Fruit fly (Drosophila melanogaster) whole organism, embryonic: ENCODE measurements around the gene mAChR-B.

Experiments
- B-H1 ChIP-seq: fragments of 200-800 bp; sonication (Bioruptor generic); IDR thresholded peaks from 3 replicates; pipeline ENCODE4 v1.3.6; 2022; ENCODE audit warnings: missing biosample characterization, missing genetic modification characterization
- CG11085 ChIP-seq: fragments of 200-800 bp; sonication (Bioruptor generic); IDR thresholded peaks from 2 replicates; pipeline ENCODE4 v1.3.6; 2022; ENCODE audit warnings: missing biosample characterization, missing genetic modification characterization
- CG12155 ChIP-seq: fragments of 200-800 bp; sonication (Bioruptor generic); optimal IDR thresholded peaks from 3 replicates; lab custom pipeline; 2016; ENCODE audit warnings: missing biosample characterization, missing genetic modification characterization
- CG12391 ChIP-seq: fragments of 200-800 bp; sonication (Bioruptor generic); optimal IDR thresholded peaks from 3 replicates; lab custom pipeline; 2018; ENCODE audit warnings: missing biosample characterization, mild to moderate bottlenecking, missing genetic modification characterization, moderate library complexity
- CG12744 ChIP-seq: fragments of 200-800 bp; sonication (Bioruptor generic); optimal IDR thresholded peaks from 2 replicates; lab custom pipeline; 2016; ENCODE audit warnings: missing biosample characterization, missing genetic modification characterization
- CG14710 ChIP-seq: fragments of 200-800 bp; sonication (Bioruptor generic); optimal IDR thresholded peaks from 3 replicates; lab custom pipeline; 2019; ENCODE audit warnings: missing biosample characterization, mild to moderate bottlenecking, missing genetic modification characterization, moderate library complexity
- CG15601 ChIP-seq: fragments of 200-800 bp; sonication (Bioruptor generic); optimal IDR thresholded peaks from 3 replicates; lab custom pipeline; 2019; ENCODE audit warnings: missing biosample characterization, mild to moderate bottlenecking, missing genetic modification characterization, moderate library complexity
- CG17568 ChIP-seq: fragments of 200-800 bp; sonication (Bioruptor generic); optimal IDR thresholded peaks from 2 replicates; lab custom pipeline; 2018; ENCODE audit warnings: missing biosample characterization, mild to moderate bottlenecking, missing genetic modification characterization, moderate library complexity
- CG17612 ChIP-seq: fragments of 200-800 bp; sonication (Bioruptor generic); IDR thresholded peaks from 2 replicates; pipeline ENCODE4 v1.3.6; 2022; ENCODE audit warnings: missing biosample characterization, missing genetic modification characterization
- CG1832 ChIP-seq: fragments of 200-800 bp; sonication (Bioruptor generic); optimal IDR thresholded peaks from 2 replicates; lab custom pipeline; 2017; ENCODE audit warnings: missing biosample characterization, mild to moderate bottlenecking, missing genetic modification characterization, inconsistent platforms
- CG2120 ChIP-seq: fragments of 200-800 bp; sonication (Bioruptor generic); optimal IDR thresholded peaks from 3 replicates; lab custom pipeline; 2016; ENCODE audit warnings: missing biosample characterization, missing genetic modification characterization
- CG2889 ChIP-seq: fragments of 200-800 bp; sonication (Bioruptor generic); IDR thresholded peaks from 3 replicates; pipeline ENCODE4 v1.3.6; 2022; ENCODE audit warnings: missing biosample characterization, missing genetic modification characterization
- CG31224 ChIP-seq: fragments of 200-800 bp; sonication (Bioruptor generic); IDR thresholded peaks from 2 replicates; pipeline ENCODE4 v1.3.6; 2022; ENCODE audit warnings: missing biosample characterization, missing genetic modification characterization
- CG31388 ChIP-seq: fragments of 200-800 bp; sonication (Bioruptor generic); optimal IDR thresholded peaks from 2 replicates; lab custom pipeline; 2016; ENCODE audit warnings: missing biosample characterization, missing genetic modification characterization
- CG3163 ChIP-seq: fragments of 200-800 bp; sonication (Bioruptor generic); optimal IDR thresholded peaks from 3 replicates; lab custom pipeline; 2016; ENCODE audit warnings: missing biosample characterization, missing genetic modification characterization
- CG32767 ChIP-seq: fragments of 200-800 bp; sonication (Bioruptor generic); IDR thresholded peaks from 2 replicates; pipeline ENCODE4 v1.3.6; 2022; ENCODE audit warnings: missing biosample characterization, missing genetic modification characterization
- CG6654 ChIP-seq: fragments of 200-800 bp; sonication (Bioruptor generic); optimal IDR thresholded peaks from 2 replicates; lab custom pipeline; 2017; ENCODE audit warnings: missing biosample characterization, mild to moderate bottlenecking, missing genetic modification characterization
- CG8478 ChIP-seq: fragments of >200 bp; optimal IDR thresholded peaks from 2 replicates; lab custom pipeline; 2018
- CG8944 ChIP-seq: fragments of 200-800 bp; sonication (Bioruptor generic); optimal IDR thresholded peaks from 3 replicates; lab custom pipeline; 2016; ENCODE audit warnings: missing biosample characterization, missing genetic modification characterization
- Dip2 ChIP-seq: fragments of 200-800 bp; sonication (Bioruptor generic); IDR thresholded peaks from 2 replicates; pipeline ENCODE4 v1.3.6; 2022; ENCODE audit warnings: missing biosample characterization, missing genetic modification characterization
- Dip3 ChIP-seq: fragments of 200-800 bp; sonication (Bioruptor generic); optimal IDR thresholded peaks from 3 replicates; lab custom pipeline; 2016; ENCODE audit warnings: missing biosample characterization, missing genetic modification characterization
- Dp ChIP-seq: fragments of 200-800 bp; sonication (Bioruptor generic); optimal IDR thresholded peaks from 2 replicates; lab custom pipeline; 2018; ENCODE audit warnings: missing biosample characterization, mild to moderate bottlenecking, missing genetic modification characterization, moderate library complexity
- GATAe ChIP-seq: fragments of 200-800 bp; sonication (Bioruptor generic); conservative IDR thresholded peaks from 2 replicates; pipeline ENCODE4 v1.3.6; 2022; ENCODE audit warnings: missing biosample characterization, missing genetic modification characterization
- Hr39 ChIP-seq: fragments of >200 bp; optimal IDR thresholded peaks from 2 replicates; lab custom pipeline; 2017
- Hr51 ChIP-seq, 2 experiments: fragments of 200-800 bp; sonication (Bioruptor generic); optimal IDR thresholded peaks; 2 replicates in 1 of 2; 3 replicates in 1 of 2; lab custom pipeline; 2016 to 2018; ENCODE audit warnings: missing biosample characterization in 2 of 2, missing genetic modification characterization in 2 of 2, mild to moderate bottlenecking in 1 of 2, moderate library complexity in 1 of 2
- Mad ChIP-seq: fragments of 200-800 bp; sonication (Bioruptor generic); optimal IDR thresholded peaks from 2 replicates; lab custom pipeline; 2016; ENCODE audit warnings: missing biosample characterization, missing genetic modification characterization
- Nf-YB ChIP-seq: fragments of 200-800 bp; sonication (Bioruptor generic); optimal IDR thresholded peaks from 3 replicates; lab custom pipeline; 2019; ENCODE audit warnings: missing biosample characterization, mild to moderate bottlenecking, missing genetic modification characterization, moderate library complexity
- Opbp ChIP-seq: fragments of 200-800 bp; sonication (Bioruptor generic); IDR thresholded peaks from 3 replicates; pipeline ENCODE4 v1.3.6; 2022; ENCODE audit warnings: missing biosample characterization, missing genetic modification characterization; ENCODE audit not compliant: partially characterized antibody
- Six4 ChIP-seq: fragments of 200-800 bp; sonication (Bioruptor generic); optimal IDR thresholded peaks from 2 replicates; lab custom pipeline; 2016; ENCODE audit warnings: missing biosample characterization, missing genetic modification characterization
- Sry-δ ChIP-seq: fragments of 200-800 bp; sonication (Bioruptor generic); optimal IDR thresholded peaks from 2 replicates; lab custom pipeline; 2016; ENCODE audit warnings: missing biosample characterization, missing genetic modification characterization
- Xrp1 ChIP-seq: fragments of 200-800 bp; sonication (Bioruptor generic); IDR thresholded peaks from 2 replicates; pipeline ENCODE4 v1.3.6; 2022; ENCODE audit warnings: missing biosample characterization, missing genetic modification characterization
- bigmax ChIP-seq: fragments of 200-800 bp; sonication (Bioruptor generic); optimal IDR thresholded peaks from 2 replicates; lab custom pipeline; 2018; ENCODE audit warnings: missing biosample characterization, mild to moderate bottlenecking, missing genetic modification characterization
- btn ChIP-seq: fragments of 200-800 bp; sonication (Bioruptor generic); optimal IDR thresholded peaks from 2 replicates; lab custom pipeline; 2016; ENCODE audit warnings: missing biosample characterization, missing genetic modification characterization
- caup ChIP-seq: fragments of 200-800 bp; sonication (Bioruptor generic); optimal IDR thresholded peaks from 3 replicates; lab custom pipeline; 2017; ENCODE audit warnings: missing biosample characterization, mild to moderate bottlenecking, missing genetic modification characterization, moderate library complexity; ENCODE audit not compliant: severe bottlenecking
- dmrt11E ChIP-seq: fragments of 200-800 bp; sonication (Bioruptor generic); optimal IDR thresholded peaks from 3 replicates; lab custom pipeline; 2018; ENCODE audit warnings: missing biosample characterization, mild to moderate bottlenecking, missing genetic modification characterization, moderate library complexity
- emc ChIP-seq: fragments of 200-800 bp; sonication (Bioruptor generic); optimal IDR thresholded peaks from 2 replicates; lab custom pipeline; 2016; ENCODE audit warnings: missing biosample characterization, missing genetic modification characterization
- eve ChIP-seq, 2 experiments: fragments of >200 bp; optimal IDR thresholded peaks; 2 replicates each; lab custom pipeline; 2017; ENCODE audit warnings: missing biosample characterization in 2 of 2, missing genetic modification characterization in 2 of 2
- eyg ChIP-seq: fragments of 200-800 bp; sonication (Bioruptor generic); optimal IDR thresholded peaks from 3 replicates; lab custom pipeline; 2016; ENCODE audit warnings: missing biosample characterization, missing genetic modification characterization
- fd102C ChIP-seq: fragments of 200-800 bp; sonication (Bioruptor generic); optimal IDR thresholded peaks from 2 replicates; lab custom pipeline; 2018; ENCODE audit warnings: missing biosample characterization, mild to moderate bottlenecking, missing genetic modification characterization, moderate library complexity
- grau ChIP-seq: fragments of 200-800 bp; optimal IDR thresholded peaks from 3 replicates; lab custom pipeline; 2019; ENCODE audit warnings: missing biosample characterization, mild to moderate bottlenecking, missing genetic modification characterization, moderate library complexity
- gro ChIP-seq: fragments of 200-800 bp; sonication (Bioruptor generic); optimal IDR thresholded peaks from 2 replicates; lab custom pipeline; 2016; ENCODE audit warnings: missing biosample characterization, missing genetic modification characterization
- gsb ChIP-seq: fragments of 200-800 bp; sonication (Bioruptor generic); IDR thresholded peaks from 2 replicates; pipeline ENCODE4 v1.3.6; 2022; ENCODE audit warnings: missing biosample characterization, missing genetic modification characterization
- hb ChIP-seq: fragments of 200-800 bp; sonication (Bioruptor generic); IDR thresholded peaks from 3 replicates; pipeline ENCODE4 v1.3.6; 2022; ENCODE audit warnings: missing biosample characterization, missing genetic modification characterization; ENCODE audit not compliant: partially characterized antibody
- klu ChIP-seq: fragments of 200-800 bp; sonication (Bioruptor generic); IDR thresholded peaks from 2 replicates; pipeline ENCODE4 v1.3.6; 2022; ENCODE audit warnings: missing biosample characterization, missing genetic modification characterization
- kni ChIP-seq: fragments of 200-800 bp; sonication (Bioruptor generic); optimal IDR thresholded peaks from 3 replicates; lab custom pipeline; 2017; ENCODE audit warnings: mild to moderate bottlenecking, missing biosample characterization, missing genetic modification reagents, missing genetic modification characterization
- nmo ChIP-seq: fragments of 200-800 bp; sonication (Bioruptor generic); optimal IDR thresholded peaks from 2 replicates; lab custom pipeline; 2018; ENCODE audit warnings: missing biosample characterization, mild to moderate bottlenecking, missing genetic modification characterization, moderate library complexity
- phol ChIP-seq: fragments of 200-800 bp; sonication (Bioruptor generic); optimal IDR thresholded peaks from 3 replicates; lab custom pipeline; 2018; ENCODE audit warnings: missing biosample characterization, mild to moderate bottlenecking, missing genetic modification characterization, moderate library complexity
- pzg ChIP-seq: fragments of 200-800 bp; sonication (Bioruptor generic); optimal IDR thresholded peaks from 3 replicates; lab custom pipeline; 2018; ENCODE audit warnings: missing biosample characterization, mild to moderate bottlenecking, missing genetic modification characterization, moderate library complexity
- scrt ChIP-seq: fragments of 200-800 bp; sonication (Bioruptor generic); optimal IDR thresholded peaks from 2 replicates; lab custom pipeline; 2018; ENCODE audit warnings: missing biosample characterization, mild to moderate bottlenecking, missing genetic modification characterization, moderate library complexity
- sens-2 ChIP-seq: fragments of 200-800 bp; sonication (Bioruptor generic); IDR thresholded peaks from 2 replicates; pipeline ENCODE4 v1.3.6; 2022; ENCODE audit warnings: missing biosample characterization, missing genetic modification characterization
- sim ChIP-seq: fragments of 200-800 bp; sonication (Bioruptor generic); IDR thresholded peaks from 2 replicates; pipeline ENCODE4 v1.3.6; 2022; ENCODE audit warnings: missing biosample characterization, missing genetic modification characterization
- usp ChIP-seq: fragments of >200 bp; optimal IDR thresholded peaks from 2 replicates; lab custom pipeline; 2017; ENCODE audit warnings: missing biosample characterization, missing genetic modification characterization

Gene mAChR-B

dm6 chr3R:8105088-8105542, 46.0 kb downstream of the mAChR-B start, which contains the start of gene puc (continued):
- TF ChIP-seq hb (GFP tag; lab: Robert Waterston, UW) (no peak), Mad (no peak), sim (no peak), sens-2 (GFP tag; lab: Robert Waterston, UW) (no peak), CG8478 (lab: Kevin White, UChicago) (no peak), Dip3 (GFP tag; lab: Kevin White, UChicago) (no peak), CG1832 (GFP tag; lab: Kevin White, UChicago) (no peak), CG15601 (no peak), CG11085 (GFP tag; lab: Robert Waterston, UW) (no peak), Dip2 (GFP tag; lab: Robert Waterston, UW) (no peak), CG12155 (peak; percentile 5), Hr39 (no peak), bigmax (GFP tag; lab: Kevin White, UChicago) (peak; percentile 26), pzg (GFP tag; lab: Kevin White, UChicago) (peak; percentile 71), CG14710 (tag; lab: Kevin White, UChicago) (peak; percentile 59), gsb (GFP tag; lab: Robert Waterston, UW) (no peak), btn (GFP tag; lab: Kevin White, UChicago) (no peak), CG12391 (tag; lab: Kevin White, UChicago) (peak; percentile 49), caup (peak; percentile 68), Sry-δ (no peak), CG12744 (GFP tag; lab: Kevin White, UChicago) (no peak), CG17612 (GFP tag; lab: Robert Waterston, UW) (no peak), eyg (GFP tag; lab: Kevin White, UChicago) (no peak), Opbp (GFP tag; lab: Robert Waterston, UW) (no peak), kni (GFP tag; lab: Kevin White, UChicago) (no peak), nmo (GFP tag; lab: Kevin White, UChicago) (peak; percentile 27), CG32767 (GFP tag; lab: Robert Waterston, UW) (no peak), CG2120 (peak; percentile 30), CG6654 (GFP tag; lab: Kevin White, UChicago) (no peak), grau (tag; lab: Kevin White, UChicago) (peak; percentile 34), fd102C (no peak), phol (peak; percentile 45), CG17568 (peak; percentile 74), CG2889 (GFP tag; lab: Robert Waterston, UW) (no peak), CG31388 (no peak), CG3163 (GFP tag; lab: Kevin White, UChicago) (peak; percentile 16), B-H1 (no peak), Hr51 (GFP tag; optimal IDR thresholded peaks at IDR 0.05; lab: Kevin White, UChicago) (no peak), eve (GFP tag; optimal IDR thresholded peaks at IDR 0.05; lab: Kevin White, UChicago) (peak in 1 of 2 experiments; percentile 58), dmrt11E (tag; lab: Kevin White, UChicago) (peak; percentile 15), klu (GFP tag; lab: Robert Waterston, UW) (no peak), CG31224 (GFP tag; lab: Robert Waterston, UW) (no peak), gro (GFP tag; lab: Kevin White, UChicago) (peak; percentile 76), scrt (GFP tag; lab: Kevin White, UChicago) (peak; percentile 56), Dp (peak; percentile 77), GATAe (GFP tag; lab: Robert Waterston, UW) (no peak), CG8944 (GFP tag; lab: Kevin White, UChicago) (no peak), Nf-YB (GFP tag; lab: Kevin White, UChicago) (no peak), usp (no peak), Six4 (no peak), emc (GFP tag; lab: Kevin White, UChicago) (no peak), Xrp1 (GFP tag; lab: Robert Waterston, UW) (no peak)
